Worm (Caenorhabditis elegans): Measurements from ENCODE around the gene fbxa-64.

DNA sequence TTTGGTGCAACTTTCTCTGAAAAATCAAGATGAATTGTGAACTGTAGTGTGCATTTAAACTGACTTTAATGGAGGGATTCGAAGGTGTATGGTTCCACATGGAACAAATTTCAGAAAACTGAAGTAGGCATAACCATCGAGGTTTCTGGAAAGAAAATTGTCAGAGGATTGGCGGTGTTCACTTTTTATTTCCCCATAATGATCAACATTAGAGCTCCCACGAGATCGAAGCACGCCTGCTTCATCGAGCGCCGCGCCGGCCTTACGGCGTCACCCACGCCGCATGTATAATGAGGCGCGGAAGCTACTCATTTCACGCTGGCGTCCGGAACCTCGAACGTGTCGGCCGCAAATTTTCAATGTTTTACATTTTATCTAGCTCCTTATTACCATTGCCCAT is 10.2 kb upstream of the fbxa-64 start:
- no peak for TF ChIP-seq ztf-29 (GFP tag; IDR thresholded peaks at IDR 0.05)
- no peak for TF ChIP-seq tab-1 (GFP tag; IDR thresholded peaks at IDR 0.05)
- TF ChIP-seq klf-2 (GFP tag; conservative IDR thresholded peaks at IDR 0.05), result no peak
- no peak for TF ChIP-seq cog-1 (tag; optimal IDR thresholded peaks at IDR 0.05)
- TF ChIP-seq flt-1 (GFP tag; IDR thresholded peaks at IDR 0.05), result no peak

All from whole organism, midembryonic.